Fruit fly (Drosophila melanogaster): Measurements from ENCODE around the gene CG6005.

Gene CG6005

DNA sequence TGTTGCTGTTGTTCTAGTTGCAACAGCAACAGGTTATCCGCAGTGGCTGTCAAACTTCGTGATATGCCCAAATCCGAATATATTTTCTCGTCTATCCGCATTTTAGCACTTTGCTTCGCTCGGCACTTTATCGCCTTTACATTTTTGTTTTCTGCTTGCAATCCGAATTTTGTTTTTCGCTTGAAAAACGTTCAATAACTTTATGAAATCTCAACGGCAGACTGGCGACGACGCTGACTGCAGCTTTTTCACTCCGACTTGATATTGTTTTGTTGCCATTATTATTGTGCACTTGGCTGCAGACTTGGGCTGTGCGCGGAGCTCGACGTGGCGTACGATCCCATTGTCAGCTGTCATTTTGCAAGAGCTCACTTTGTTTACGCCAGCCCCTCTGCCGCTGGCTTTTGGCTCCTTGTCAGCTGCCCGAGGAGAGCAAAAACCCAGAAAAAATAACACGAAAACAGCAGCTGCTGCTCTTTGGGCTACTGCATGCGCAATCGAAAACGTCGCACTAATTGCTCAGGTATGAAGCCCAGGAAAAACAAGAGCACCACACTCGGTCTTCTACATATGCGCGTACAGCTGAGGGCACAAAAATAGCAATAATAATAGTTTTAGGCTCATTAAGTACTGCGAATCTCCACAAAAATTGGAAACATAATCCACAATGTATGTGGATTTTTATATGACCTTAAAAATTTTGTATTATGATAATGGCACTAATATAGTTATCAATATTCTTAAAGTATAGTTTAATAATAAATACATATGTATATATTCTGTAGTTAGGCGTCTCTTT lies 37.5 kb downstream of the CG6005 start:
- TF ChIP-seq CG1620 (GFP tag; optimal IDR thresholded peaks at IDR 0.05) (no peak), tj (GFP tag; optimal IDR thresholded peaks at IDR 0.05) (peak; percentile 97), Hr96 (GFP tag; optimal IDR thresholded peaks at IDR 0.05) (no peak)

DNA sequence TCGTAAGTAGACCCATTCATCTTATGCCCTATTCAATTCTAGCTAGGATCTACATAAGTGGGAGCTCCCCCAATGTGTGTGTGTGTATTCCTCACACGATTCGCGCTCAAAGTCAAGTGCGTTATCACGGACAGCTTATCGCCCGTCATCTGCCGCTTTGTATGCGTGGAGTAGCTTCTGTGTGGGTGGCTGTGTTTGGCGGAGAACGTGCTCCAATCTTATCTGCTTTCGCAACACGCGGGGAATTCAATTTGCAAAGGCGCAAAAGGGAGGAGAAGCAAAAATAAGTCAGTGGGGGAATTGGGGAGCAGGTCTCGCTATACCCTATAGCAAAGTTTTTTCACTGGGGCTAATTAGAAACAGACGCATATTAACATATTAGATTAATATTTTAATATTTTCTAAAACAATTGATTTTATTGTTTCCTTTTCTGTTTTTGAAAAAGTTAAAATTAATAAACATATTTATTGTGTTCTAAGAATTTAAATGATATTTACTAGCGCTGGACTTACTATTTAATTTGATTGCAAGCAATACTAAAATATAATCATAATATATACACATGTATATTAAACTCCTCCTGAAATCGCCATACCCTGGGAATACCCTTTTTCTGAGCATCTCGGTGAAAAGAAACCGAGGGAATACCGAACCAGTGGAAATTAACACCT lies 38.6 kb downstream of the CG6005 start:
- TF ChIP-seq Crg-1 (GFP tag; optimal IDR thresholded peaks at IDR 0.05), result peak; percentile 9
- TF ChIP-seq toe (GFP tag; optimal IDR thresholded peaks at IDR 0.05), result peak; percentile 1
- no peak for TF ChIP-seq Clk (GFP tag; optimal IDR thresholded peaks at IDR 0.05)
- peak; percentile 44 for TF ChIP-seq CG5204 (GFP tag; optimal IDR thresholded peaks at IDR 0.05)
- TF ChIP-seq Mnt (GFP tag; optimal IDR thresholded peaks at IDR 0.05), result peak; percentile 35
- TF ChIP-seq CG11617 (GFP tag; optimal IDR thresholded peaks at IDR 0.05), result peak; percentile 80
- no peak for TF ChIP-seq cnc (optimal IDR thresholded peaks at IDR 0.05)
- TF ChIP-seq pad (GFP tag; optimal IDR thresholded peaks at IDR 0.05), result peak; percentile 74
- peak; percentile 82 for TF ChIP-seq CG14711 (tag; optimal IDR thresholded peaks at IDR 0.05)
- TF ChIP-seq CG12768 (GFP tag; optimal IDR thresholded peaks at IDR 0.05), result peak; percentile 57
- TF ChIP-seq Hr96 (GFP tag; optimal IDR thresholded peaks at IDR 0.05), result no peak
- TF ChIP-seq CG1620 (GFP tag; optimal IDR thresholded peaks at IDR 0.05), result no peak
- TF ChIP-seq CG7045 (GFP tag; optimal IDR thresholded peaks at IDR 0.05), result peak; percentile 46
- TF ChIP-seq CG7101 (tag; optimal IDR thresholded peaks at IDR 0.05), result peak; percentile 86
- TF ChIP-seq bab1 (GFP tag; optimal IDR thresholded peaks at IDR 0.05), result peak; percentile 62
- no peak for TF ChIP-seq ovo (GFP tag; optimal IDR thresholded peaks at IDR 0.05)
- no peak for TF ChIP-seq tj (GFP tag; optimal IDR thresholded peaks at IDR 0.05)
- no peak for TF ChIP-seq kay (GFP tag; ENCODE audit: borderline replicate concordance)
- TF ChIP-seq cic (GFP tag; optimal IDR thresholded peaks at IDR 0.05), result no peak
- TF ChIP-seq CG33017 (tag; optimal IDR thresholded peaks at IDR 0.05), result peak; percentile 66

DNA sequence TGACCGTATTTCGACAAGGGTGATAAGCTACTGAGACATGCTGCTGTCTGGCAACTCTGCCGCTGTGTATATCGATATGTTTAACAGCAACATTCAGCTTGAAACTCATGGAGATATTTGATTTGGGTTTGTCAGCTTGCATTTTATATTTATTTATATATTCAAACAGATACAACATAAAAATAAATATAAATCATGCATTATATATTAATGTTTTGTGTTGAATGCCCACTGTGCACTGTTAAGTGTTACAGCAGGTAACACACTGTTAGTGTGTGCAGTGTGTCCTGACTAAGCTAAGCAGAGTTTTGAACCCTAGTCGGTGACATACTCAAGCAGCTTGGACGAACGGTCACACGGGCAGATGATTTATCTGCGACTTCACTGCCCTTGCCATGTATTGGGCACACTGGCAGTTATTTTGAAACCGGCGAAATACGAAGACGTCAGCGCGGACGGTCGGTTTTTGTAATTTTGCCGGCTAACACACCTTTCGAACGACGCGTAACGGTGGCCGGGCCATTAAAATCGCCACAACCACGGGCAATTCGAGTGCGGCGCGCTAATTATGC lies 40.1 kb downstream of the CG6005 start, which contains the start of the genes snRNP-U1-C and gukh:
snRNP-U1-C (minus strand) TSS at position 37 of the 572 bp plus-strand sequence.
gukh (plus strand) TSS at position 412 of the 572 bp plus-strand sequence.
- peak; percentile 50 for TF ChIP-seq pad (GFP tag; optimal IDR thresholded peaks at IDR 0.05)
- TF ChIP-seq Clk (GFP tag; optimal IDR thresholded peaks at IDR 0.05), result peak; percentile 65
- TF ChIP-seq CG5204 (GFP tag; optimal IDR thresholded peaks at IDR 0.05), result peak; percentile 73
- peak; percentile 83 for TF ChIP-seq bab1 (GFP tag; optimal IDR thresholded peaks at IDR 0.05)
- peak; percentile 75 for TF ChIP-seq CG7045 (GFP tag; optimal IDR thresholded peaks at IDR 0.05)
- peak; percentile 24 for TF ChIP-seq Hr96 (GFP tag; optimal IDR thresholded peaks at IDR 0.05)
- TF ChIP-seq cnc (optimal IDR thresholded peaks at IDR 0.05), result no peak
- TF ChIP-seq Crg-1 (GFP tag; optimal IDR thresholded peaks at IDR 0.05), result no peak
- peak; percentile 77 for TF ChIP-seq CG11617 (GFP tag; optimal IDR thresholded peaks at IDR 0.05)
- TF ChIP-seq tj (GFP tag; optimal IDR thresholded peaks at IDR 0.05), result peak; percentile 50
- TF ChIP-seq Mnt (GFP tag; optimal IDR thresholded peaks at IDR 0.05), result peak; percentile 57
- peak; percentile 81 for TF ChIP-seq CG14711 (tag; optimal IDR thresholded peaks at IDR 0.05)
- TF ChIP-seq ovo (GFP tag; optimal IDR thresholded peaks at IDR 0.05), result peak; percentile 68
- TF ChIP-seq CG33017 (tag; optimal IDR thresholded peaks at IDR 0.05), result peak; percentile 78
- TF ChIP-seq CG7101 (tag; optimal IDR thresholded peaks at IDR 0.05), result peak; percentile 84
- TF ChIP-seq CG1620 (GFP tag; optimal IDR thresholded peaks at IDR 0.05), result peak; percentile 67
- peak; percentile 70 for TF ChIP-seq CG12768 (GFP tag; optimal IDR thresholded peaks at IDR 0.05)
- TF ChIP-seq toe (GFP tag; optimal IDR thresholded peaks at IDR 0.05), result peak; percentile 63
- TF ChIP-seq kay (GFP tag; ENCODE audit: borderline replicate concordance), result no peak
- TF ChIP-seq cic (GFP tag; optimal IDR thresholded peaks at IDR 0.05), result peak; percentile 39

DNA sequence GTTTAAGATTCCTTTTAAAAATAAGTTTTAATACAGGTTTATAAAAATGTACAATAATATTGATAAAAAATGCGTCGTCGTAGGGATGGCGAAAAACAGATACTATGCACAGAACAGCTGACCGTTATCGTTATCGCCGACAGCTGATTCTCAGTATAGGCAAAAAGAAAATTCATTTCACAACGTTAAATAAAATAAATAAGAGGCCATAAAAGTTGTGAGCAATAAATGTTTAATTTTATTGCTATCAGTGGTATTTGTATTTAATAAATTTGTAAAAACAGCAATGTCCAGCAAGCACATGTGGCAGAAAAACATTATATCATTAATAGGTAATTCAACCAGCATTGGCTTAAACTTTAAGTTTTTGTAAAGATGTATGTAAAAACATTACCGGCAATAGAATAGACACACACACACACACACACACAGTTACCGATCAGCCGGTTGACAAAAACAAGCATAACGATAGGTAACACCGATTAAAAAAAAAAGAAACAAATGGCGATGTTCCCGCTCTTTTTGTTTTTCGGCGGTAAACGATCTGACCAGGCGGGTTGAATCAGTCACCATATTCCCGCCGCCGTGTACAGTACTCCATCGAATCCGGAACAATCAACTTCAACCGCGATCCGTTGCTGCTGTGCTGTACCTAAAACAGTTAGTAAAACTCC lies 42.8 kb downstream of the CG6005 start, which contains the start of the genes dnk and Smu1:
dnk (plus strand) TSS at position 133 of the 674 bp plus-strand sequence.
Smu1 (minus strand) TSS at position 462 of the 674 bp plus-strand sequence.
- TF ChIP-seq kay (GFP tag; ENCODE audit: borderline replicate concordance) (peak; percentile 90), cic (GFP tag; optimal IDR thresholded peaks at IDR 0.05) (no peak), tj (GFP tag; optimal IDR thresholded peaks at IDR 0.05) (peak; percentile 35), CG11617 (GFP tag; optimal IDR thresholded peaks at IDR 0.05) (peak; percentile 60), Hr96 (GFP tag; optimal IDR thresholded peaks at IDR 0.05) (no peak)

DNA sequence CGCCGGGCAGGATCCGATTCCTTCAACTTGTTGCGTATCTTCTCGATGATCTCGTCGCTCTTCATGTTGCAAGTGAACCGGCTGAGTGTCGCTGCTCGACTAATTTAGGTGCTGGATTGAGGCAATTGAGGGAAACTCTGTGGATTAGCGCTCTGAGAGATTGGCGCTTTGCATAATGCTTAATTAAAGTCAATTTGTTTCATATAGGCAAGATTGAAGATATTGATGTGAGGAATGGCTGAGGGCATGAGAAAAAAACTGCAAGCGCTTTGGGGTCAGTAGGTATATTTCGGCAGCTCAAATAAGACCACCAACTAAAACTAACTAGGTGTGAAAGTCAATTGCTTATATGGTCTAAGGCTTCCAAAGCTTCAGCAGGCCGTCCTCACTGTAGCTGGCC lies 45.1 kb downstream of the CG6005 start, which contains the start of gene euc:
euc (minus strand) TSS at position 101 of the 400 bp plus-strand sequence.
- no peak for TF ChIP-seq CG33017 (tag; optimal IDR thresholded peaks at IDR 0.05)
- TF ChIP-seq ovo (GFP tag; optimal IDR thresholded peaks at IDR 0.05), result no peak
- no peak for TF ChIP-seq Mnt (GFP tag; optimal IDR thresholded peaks at IDR 0.05)
- no peak for TF ChIP-seq CG12768 (GFP tag; optimal IDR thresholded peaks at IDR 0.05)
